Worm (Caenorhabditis elegans) whole organism, young adult: ENCODE results near the gene sulp-7.

Source experiments
- D2030.7 ChIP-seq: fragments of 200-800 bp; sonication (Bioruptor generic); IDR thresholded peaks from 2 replicates; pipeline ENCODE4 v1.3.6; 2022; ENCODE audit warnings: missing genetic modification reagents, missing genetic modification characterization, missing compliant biosample characterization
- F10E7.11 ChIP-seq: sonication (generic microtip); optimal IDR thresholded peaks from 2 replicates; lab custom pipeline; 2017; ENCODE audit warnings: mild to moderate bottlenecking, missing genetic modification characterization, moderate library complexity, missing compliant biosample characterization
- F23B12.7 ChIP-seq: sonication (generic microtip); optimal IDR thresholded peaks from 2 replicates; lab custom pipeline; 2017; ENCODE audit warnings: missing genetic modification characterization, mild to moderate bottlenecking, missing compliant biosample characterization, antibody characterized with exemption, moderate library complexity; ENCODE audit not compliant: insufficient read depth
- Y53F4B.3 ChIP-seq: fragments of 200-800 bp; sonication (Bioruptor generic); IDR thresholded peaks from 2 replicates; pipeline ENCODE4 v1.3.6; 2022; ENCODE audit warnings: missing genetic modification reagents, missing genetic modification characterization, missing compliant biosample characterization
- Y53G8AR.9 ChIP-seq: fragments of 200-800 bp; sonication (Bioruptor generic); conservative IDR thresholded peaks from 2 replicates; pipeline ENCODE4 v1.3.6; 2022; ENCODE audit warnings: missing genetic modification reagents, missing genetic modification characterization, missing compliant biosample characterization
- Y56A3A.18 ChIP-seq: fragments of 200-800 bp; sonication (Bioruptor generic); IDR thresholded peaks from 2 replicates; pipeline ENCODE4 v1.3.6; 2022; ENCODE audit warnings: missing genetic modification reagents, missing genetic modification characterization, missing compliant biosample characterization
- ZK185.1 ChIP-seq: sonication (generic microtip); optimal IDR thresholded peaks from 2 replicates; lab custom pipeline; 2016; ENCODE audit warnings: mild to moderate bottlenecking, missing genetic modification characterization, missing compliant biosample characterization; ENCODE audit not compliant: poor library complexity, severe bottlenecking
- akir-1 ChIP-seq: fragments of 200-800 bp; sonication (Bioruptor generic); optimal IDR thresholded peaks from 2 replicates; lab custom pipeline; 2018; ENCODE audit warnings: mild to moderate bottlenecking, missing genetic modification characterization, moderate library complexity, missing compliant biosample characterization
- aptf-2 ChIP-seq: fragments of 200-800 bp; sonication (Bioruptor generic); conservative IDR thresholded peaks from 2 replicates; pipeline ENCODE4 v1.3.6; 2022; ENCODE audit warnings: missing genetic modification reagents, missing genetic modification characterization, missing compliant biosample characterization
- attf-3 ChIP-seq: fragments of 200-800 bp; sonication (Bioruptor generic); conservative IDR thresholded peaks from 2 replicates; pipeline ENCODE4 v1.3.6; 2022; ENCODE audit warnings: missing genetic modification reagents, missing genetic modification characterization, missing compliant biosample characterization
- bed-1 ChIP-seq: fragments of 200-800 bp; sonication (Bioruptor generic); IDR thresholded peaks from 2 replicates; pipeline ENCODE4 v1.3.6; 2022; ENCODE audit warnings: missing genetic modification reagents, missing genetic modification characterization, missing compliant biosample characterization
- cebp-1 ChIP-seq, 2 experiments: fragments of 200-800 bp in 1 of 2; sonication (Bioruptor generic) in 1 of 2; sonication (generic microtip) in 1 of 2; IDR thresholded peaks in 1 of 2; optimal IDR thresholded peaks in 1 of 2; 2 replicates each; pipeline versions ENCODE4 v1.3.6 to Lab custom; 2017 to 2022; ENCODE audit warnings: missing compliant biosample characterization in 2 of 2, missing genetic modification characterization in 2 of 2, mild to moderate bottlenecking in 1 of 2, missing genetic modification reagents in 1 of 2, moderate library complexity in 1 of 2
- ceh-91 ChIP-seq: fragments of 200-800 bp; sonication (Bioruptor generic); IDR thresholded peaks from 2 replicates; pipeline ENCODE4 v1.3.6; 2022; ENCODE audit warnings: missing genetic modification reagents, missing genetic modification characterization, missing compliant biosample characterization
- efl-1 ChIP-seq: fragments of 150-350 bp; optimal IDR thresholded peaks from 2 replicates; lab custom pipeline; 2014; ENCODE audit warnings: missing biosample characterization, missing genetic modification reagents, missing genetic modification characterization
- egl-18 ChIP-seq: fragments of 200-800 bp; sonication (Bioruptor generic); IDR thresholded peaks from 2 replicates; pipeline ENCODE4 v1.3.6; 2022; ENCODE audit warnings: missing genetic modification reagents, missing genetic modification characterization, missing compliant biosample characterization
- egrh-3 ChIP-seq: fragments of 200-800 bp; sonication (Bioruptor generic); IDR thresholded peaks from 2 replicates; pipeline ENCODE4 v1.3.6; 2022; ENCODE audit warnings: missing genetic modification reagents, missing genetic modification characterization, missing compliant biosample characterization
- ekl-4 ChIP-seq: fragments of 200-800 bp; sonication (Bioruptor generic); IDR thresholded peaks from 2 replicates; pipeline ENCODE4 v1.3.6; 2022; ENCODE audit warnings: missing genetic modification reagents, missing genetic modification characterization, missing compliant biosample characterization
- hmg-1.2 ChIP-seq: fragments of 200-800 bp; sonication (Bioruptor generic); IDR thresholded peaks from 2 replicates; pipeline ENCODE4 v1.3.6; 2022; ENCODE audit warnings: missing genetic modification reagents, missing genetic modification characterization, missing compliant biosample characterization
- lin-26 ChIP-seq: fragments of 200-800 bp; sonication (Bioruptor generic); IDR thresholded peaks from 2 replicates; pipeline ENCODE4 v1.3.6; 2022; ENCODE audit warnings: missing genetic modification reagents, missing genetic modification characterization, missing compliant biosample characterization
- lsy-27 ChIP-seq: sonication (generic microtip); optimal IDR thresholded peaks from 2 replicates; lab custom pipeline; 2017; ENCODE audit warnings: missing genetic modification characterization, mild to moderate bottlenecking, missing compliant biosample characterization, antibody characterized with exemption, missing genotype, borderline replicate concordance; ENCODE audit not compliant: insufficient read depth
- madf-10 ChIP-seq: sonication (generic microtip); optimal IDR thresholded peaks from 2 replicates; lab custom pipeline; 2016; ENCODE audit warnings: mild to moderate bottlenecking, missing genetic modification characterization, missing compliant biosample characterization
- madf-6 ChIP-seq: fragments of 200-800 bp; sonication (Bioruptor generic); IDR thresholded peaks from 2 replicates; pipeline ENCODE4 v1.3.6; 2022; ENCODE audit warnings: missing genetic modification reagents, missing genetic modification characterization, missing compliant biosample characterization
- mxl-1 ChIP-seq: sonication (generic microtip); optimal IDR thresholded peaks from 2 replicates; lab custom pipeline; 2016; ENCODE audit warnings: missing genetic modification characterization, missing compliant biosample characterization
- nhr-80 ChIP-seq: sonication (generic microtip); optimal IDR thresholded peaks from 2 replicates; lab custom pipeline; 2016; ENCODE audit warnings: missing genetic modification characterization, missing compliant biosample characterization
- nhr-90 ChIP-seq: sonication (generic microtip); optimal IDR thresholded peaks from 2 replicates; lab custom pipeline; 2016; ENCODE audit warnings: missing genotype, mild to moderate bottlenecking, missing genetic modification characterization, missing compliant biosample characterization
- pha-4 ChIP-seq: fragments of 150-350 bp; sonication (generic microtip); optimal IDR thresholded peaks from 2 replicates; lab custom pipeline; 2014; ENCODE audit warnings: missing biosample characterization, missing genetic modification reagents, missing genetic modification characterization
- tlf-1 ChIP-seq: fragments of 200-800 bp; sonication (Bioruptor generic); optimal IDR thresholded peaks from 2 replicates; lab custom pipeline; 2018; ENCODE audit warnings: mild to moderate bottlenecking, missing genetic modification characterization, missing compliant biosample characterization
- ztf-28 ChIP-seq: fragments of 200-800 bp; sonication (Bioruptor generic); IDR thresholded peaks from 2 replicates; pipeline ENCODE4 v1.3.6; 2022; ENCODE audit warnings: missing genetic modification reagents, missing genetic modification characterization, missing compliant biosample characterization

sulp-7 gene

DNA sequence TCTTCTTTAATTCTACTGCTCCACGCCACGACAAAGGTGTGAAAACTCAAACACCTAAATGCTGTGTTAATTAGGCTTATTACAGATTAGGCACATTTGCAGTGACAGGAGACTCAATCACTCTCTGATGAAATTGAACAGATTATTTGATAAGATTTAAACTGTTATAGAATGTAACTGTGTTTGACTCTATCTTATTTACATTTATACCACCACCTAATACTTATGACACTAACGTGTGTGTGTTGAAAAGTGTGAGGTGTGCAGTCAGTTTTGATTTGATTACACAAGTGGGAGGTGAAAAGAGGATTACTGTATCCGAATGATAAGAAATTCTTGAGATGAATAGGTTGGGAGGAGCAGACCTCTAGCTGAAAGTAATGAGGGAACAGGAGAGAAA lies 51.8 kb downstream of the sulp-7 start:
- TF ChIP-seq D2030.7 (GFP tag; lab: Robert Waterston, UW) (no peak), mxl-1 (tag; lab: Kevin White, UChicago) (no peak), egrh-3 (no peak), nhr-80 (peak; percentile 27), ceh-91 (GFP tag; lab: Robert Waterston, UW) (no peak)

- TF ChIP-seq Y53G8AR.9 (no peak), F23B12.7 (tag; lab: Kevin White, UChicago) (no peak), nhr-90 (tag; lab: Kevin White, UChicago) (no peak), lin-26 (no peak), F10E7.11 (tag; lab: Kevin White, UChicago) (no peak), lsy-27 (tag; lab: Kevin White, UChicago) (no peak), attf-3 (GFP tag; lab: Robert Waterston, UW) (no peak), tlf-1 (no peak), Y53F4B.3 (GFP tag; lab: Robert Waterston, UW) (no peak), madf-10 (tag; lab: Kevin White, UChicago) (no peak), akir-1 (GFP tag; lab: Kevin White, UChicago) (no peak), cebp-1 (GFP tag; IDR thresholded peaks at IDR 0.05; lab: Robert Waterston, UW) (no peak), cebp-1 (tag; optimal IDR thresholded peaks at IDR 0.05; lab: Kevin White, UChicago) (no peak), pha-4 (no peak), ekl-4 (GFP tag; lab: Robert Waterston, UW) (no peak), ztf-28 (GFP tag; lab: Robert Waterston, UW) (no peak), hmg-1.2 (no peak), egl-18 (no peak), ZK185.1 (tag; lab: Kevin White, UChicago) (no peak)
Measured at ce11 chrX:11134750-11135394, 54.4 kb downstream of the sulp-7 start.

DNA sequence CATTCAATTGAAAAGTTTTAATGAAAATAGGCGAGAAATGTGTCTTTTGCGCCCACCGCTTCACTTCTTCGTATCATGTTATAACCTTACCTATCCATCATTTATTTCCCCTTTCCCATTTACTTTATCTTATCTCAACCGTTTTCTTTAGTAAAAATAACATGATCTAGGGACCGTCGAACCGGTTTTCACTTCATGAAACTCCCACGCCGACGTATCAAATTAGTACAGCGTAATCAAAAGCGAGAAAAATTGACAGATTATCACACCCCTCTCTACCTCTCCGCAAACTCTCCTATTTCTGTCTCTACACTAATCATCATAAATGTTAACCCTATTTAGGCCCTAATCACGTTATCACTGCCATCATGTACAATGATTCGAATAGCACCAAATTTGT lies 56.5 kb downstream of the sulp-7 start:
- TF ChIP-seq madf-6 (no peak), aptf-2 (GFP tag; lab: Robert Waterston, UW) (no peak), tlf-1 (no peak), Y56A3A.18 (GFP tag; lab: Robert Waterston, UW) (no peak), bed-1 (no peak), efl-1 (GFP tag; lab: Kevin White, UChicago) (no peak)
